Fruit fly (Drosophila melanogaster) whole organism, prepupa: ENCODE measurements around the gene Pgant8.

ENCODE experiments used
- CG11294 ChIP-seq: fragments of 200-800 bp; sonication (Bioruptor generic); IDR thresholded peaks from 2 replicates; pipeline ENCODE4 v1.3.6; 2022; ENCODE audit warnings: missing biosample characterization, missing genetic modification characterization
- CG15336 ChIP-seq: fragments of 200-800 bp; sonication (Bioruptor generic); IDR thresholded peaks from 2 replicates; pipeline ENCODE4 v1.3.6; 2022; ENCODE audit warnings: missing biosample characterization, missing genetic modification characterization
- CG1621 ChIP-seq: fragments of 200-800 bp; sonication (Bioruptor generic); optimal IDR thresholded peaks from 3 replicates; lab custom pipeline; 2018; ENCODE audit warnings: missing biosample characterization, mild to moderate bottlenecking, missing genetic modification characterization
- CG32006 ChIP-seq: fragments of 200-800 bp; sonication (Bioruptor generic); optimal IDR thresholded peaks from 3 replicates; lab custom pipeline; 2017; ENCODE audit warnings: missing biosample characterization, mild to moderate bottlenecking, missing genetic modification characterization
- CG4318 ChIP-seq: fragments of 200-800 bp; sonication (Bioruptor generic); optimal IDR thresholded peaks from 3 replicates; lab custom pipeline; 2017; ENCODE audit warnings: missing biosample characterization, mild to moderate bottlenecking, missing genetic modification characterization
- CG6163 ChIP-seq: fragments of 200-800 bp; sonication (Bioruptor generic); IDR thresholded peaks from 3 replicates; pipeline ENCODE4 v1.3.6; 2022; ENCODE audit warnings: missing biosample characterization, missing genetic modification characterization
- CG6276 ChIP-seq: fragments of 200-800 bp; sonication (Bioruptor generic); optimal IDR thresholded peaks from 2 replicates; lab custom pipeline; 2017; ENCODE audit warnings: missing biosample characterization, mild to moderate bottlenecking, missing genetic modification characterization
- CG6792 ChIP-seq: fragments of 200-800 bp; sonication (Bioruptor generic); optimal IDR thresholded peaks from 3 replicates; lab custom pipeline; 2016; ENCODE audit warnings: missing biosample characterization, missing genetic modification characterization
- CG6808 ChIP-seq: fragments of 200-800 bp; sonication (Bioruptor generic); optimal IDR thresholded peaks from 3 replicates; lab custom pipeline; 2017; ENCODE audit warnings: missing biosample characterization, missing genetic modification characterization, mild to moderate bottlenecking, moderate library complexity, missing genetic modification reagents
- CG7368 ChIP-seq: fragments of 200-800 bp; sonication (Bioruptor generic); optimal IDR thresholded peaks from 3 replicates; lab custom pipeline; 2016; ENCODE audit warnings: missing biosample characterization, missing genetic modification characterization
- CG8632 ChIP-seq: fragments of 200-800 bp; sonication (Bioruptor generic); optimal IDR thresholded peaks from 3 replicates; lab custom pipeline; 2016; ENCODE audit warnings: missing biosample characterization, missing genetic modification characterization
- Eip75B ChIP-seq: fragments of 200-800 bp; sonication (Bioruptor generic); optimal IDR thresholded peaks from 3 replicates; lab custom pipeline; 2016; ENCODE audit warnings: missing biosample characterization, missing genetic modification characterization
- Eip78C ChIP-seq: fragments of 200-800 bp; sonication (Bioruptor generic); peaks from one replicate; lab custom pipeline; 2016; ENCODE audit warnings: missing biosample characterization, missing genetic modification characterization
- Eip93F ChIP-seq: fragments of 200-800 bp; sonication (Bioruptor generic); optimal IDR thresholded peaks from 2 replicates; lab custom pipeline; 2016; ENCODE audit warnings: missing biosample characterization, mild to moderate bottlenecking, missing genetic modification characterization
- Ets96B ChIP-seq: fragments of 200-800 bp; optimal IDR thresholded peaks from 2 replicates; lab custom pipeline; 2019; ENCODE audit warnings: missing biosample characterization, mild to moderate bottlenecking, missing genetic modification characterization, moderate library complexity
- Hr39 ChIP-seq: fragments of 200-800 bp; sonication (Bioruptor generic); optimal IDR thresholded peaks from 2 replicates; lab custom pipeline; 2016; ENCODE audit warnings: missing biosample characterization, missing genetic modification characterization
- Lpt ChIP-seq: fragments of 200-800 bp; sonication (Bioruptor generic); optimal IDR thresholded peaks from 3 replicates; lab custom pipeline; 2016; ENCODE audit warnings: missing biosample characterization, missing genetic modification characterization
- Met ChIP-seq: fragments of 200-800 bp; sonication (Bioruptor generic); optimal IDR thresholded peaks from 3 replicates; lab custom pipeline; 2016; ENCODE audit warnings: missing biosample characterization, missing genetic modification characterization
- OdsH ChIP-seq: fragments of 200-800 bp; sonication (Bioruptor generic); optimal IDR thresholded peaks from 3 replicates; lab custom pipeline; 2016; ENCODE audit warnings: missing biosample characterization, missing genetic modification characterization
- Sox102F ChIP-seq: fragments of 200-800 bp; sonication (Bioruptor generic); optimal IDR thresholded peaks from 2 replicates; lab custom pipeline; 2016; ENCODE audit warnings: missing biosample characterization, mild to moderate bottlenecking, missing genetic modification characterization
- Sox14 ChIP-seq: fragments of 200-800 bp; sonication (Bioruptor generic); optimal IDR thresholded peaks from 3 replicates; lab custom pipeline; 2016; ENCODE audit warnings: missing biosample characterization, missing genetic modification characterization
- cyc ChIP-seq: fragments of 200-800 bp; sonication (Bioruptor generic); optimal IDR thresholded peaks from 3 replicates; lab custom pipeline; 2016; ENCODE audit warnings: missing biosample characterization, missing genetic modification characterization
- dac ChIP-seq: fragments of 200-800 bp; sonication (Bioruptor generic); optimal IDR thresholded peaks from 2 replicates; lab custom pipeline; 2017; ENCODE audit warnings: missing biosample characterization, mild to moderate bottlenecking, missing genetic modification characterization
- fkh ChIP-seq: fragments of 200-800 bp; sonication (Bioruptor generic); optimal IDR thresholded peaks from 3 replicates; lab custom pipeline; 2017; ENCODE audit warnings: missing biosample characterization, mild to moderate bottlenecking, missing genetic modification characterization, moderate library complexity
- lz ChIP-seq: fragments of 200-800 bp; sonication (Bioruptor generic); optimal IDR thresholded peaks from 3 replicates; lab custom pipeline; 2016; ENCODE audit warnings: missing biosample characterization, missing genetic modification characterization
- salr ChIP-seq, 2 experiments: fragments of 200-800 bp; sonication (Bioruptor generic); optimal IDR thresholded peaks; 3 replicates each; lab custom pipeline; 2016 to 2018; ENCODE audit warnings: missing biosample characterization in 2 of 2, missing genetic modification characterization in 2 of 2, mild to moderate bottlenecking in 1 of 2
- spab ChIP-seq: fragments of 200-800 bp; sonication (Bioruptor generic); optimal IDR thresholded peaks from 2 replicates; lab custom pipeline; 2017; ENCODE audit warnings: missing biosample characterization, mild to moderate bottlenecking, missing genetic modification characterization, missing genetic modification reagents

Gene Pgant8

dm6 chr3L:15710125-15710524 lies 26.5 kb downstream of the Pgant8 start:
- no peak for TF ChIP-seq dac (GFP tag; lab: Kevin White, UChicago)

DNA sequence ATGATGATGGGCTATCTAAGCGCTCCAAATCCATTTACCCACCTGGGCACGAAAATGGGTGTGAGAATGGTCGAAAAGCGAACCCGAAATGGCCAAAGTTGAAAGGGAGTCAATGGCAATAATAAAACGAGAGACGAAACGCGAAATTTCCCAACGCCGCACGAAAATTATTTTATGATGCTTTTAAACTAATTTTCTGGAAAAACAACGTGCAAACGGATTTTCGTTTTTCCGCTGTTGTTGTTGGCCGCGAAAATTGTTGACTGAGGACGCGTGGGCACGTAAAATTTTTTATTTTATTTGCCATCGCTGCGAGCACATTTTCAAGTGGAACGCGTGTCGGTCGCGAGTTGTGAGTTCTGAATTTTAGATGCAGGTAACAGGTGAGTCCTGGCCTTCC lies 27.5 kb downstream of the Pgant8 start:
- no peak for TF ChIP-seq CG6792 (GFP tag; lab: Kevin White, UChicago)
- no peak for TF ChIP-seq spab (GFP tag; lab: Kevin White, UChicago)

- TF ChIP-seq CG6163 (GFP tag; lab: Robert Waterston, UW) = no peak
- TF ChIP-seq Ets96B (tag; lab: Kevin White, UChicago) = no peak
Measured at dm6 chr3L:15712063-15712462, 28.4 kb downstream of the Pgant8 start.

dm6 chr3L:15713932-15714492 lies 30.3 kb downstream of the Pgant8 start:
- TF ChIP-seq fkh (GFP tag; lab: Kevin White, UChicago) (peak; percentile 93), CG4318 (GFP tag; lab: Kevin White, UChicago) (no peak)

DNA sequence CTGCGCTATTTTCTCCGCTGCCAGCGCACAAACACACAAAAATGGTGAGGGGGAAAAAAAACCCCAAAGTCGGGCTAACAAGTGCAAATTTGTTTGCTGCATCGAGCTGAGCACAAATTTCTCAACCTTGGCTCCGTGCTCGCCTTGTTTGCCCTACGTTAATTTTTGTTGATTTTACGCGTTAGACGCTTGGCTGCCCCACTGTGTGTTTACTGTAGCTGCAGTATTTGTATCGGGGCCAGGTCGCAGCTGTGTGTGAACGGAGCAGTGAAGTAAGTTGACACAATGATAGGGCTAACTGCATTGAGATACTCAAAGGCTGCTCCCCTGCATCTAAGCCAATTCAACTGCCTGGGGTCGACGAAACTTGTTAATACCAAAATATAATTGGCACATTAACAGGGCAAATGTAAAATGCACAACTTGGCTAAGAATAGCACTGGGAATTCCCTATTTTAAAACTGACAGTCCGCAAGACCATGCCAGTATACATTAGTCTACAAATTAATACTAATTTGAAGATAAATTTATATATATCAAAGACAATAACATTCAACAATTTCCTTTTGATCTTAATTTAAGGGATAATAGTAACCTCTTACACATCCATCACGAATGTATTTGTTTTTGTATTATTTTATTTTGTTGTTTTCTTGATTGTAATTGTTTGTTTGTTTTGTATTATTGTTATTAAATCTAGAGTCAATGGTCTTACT lies 32.3 kb downstream of the Pgant8 start, which contains the start of gene CG42571:
Gene CG42571 (plus strand): TSS at position 666 of the 716 bp plus-strand sequence.
- TF ChIP-seq CG6276 (GFP tag; lab: Kevin White, UChicago) = no peak
- peak; percentile 89 for TF ChIP-seq fkh (GFP tag; lab: Kevin White, UChicago)

dm6 chr3L:15717519-15717918 lies 33.8 kb downstream of the Pgant8 start, which contains the start of gene CG42570:
Gene CG42570, plus strand, starts transcription at chr3L:15717819.
- TF ChIP-seq Eip78C (no peak), CG4318 (GFP tag; lab: Kevin White, UChicago) (no peak), Eip75B (no peak), cyc (GFP tag; lab: Kevin White, UChicago) (no peak), CG1621 (tag; lab: Kevin White, UChicago) (no peak), CG32006 (GFP tag; lab: Kevin White, UChicago) (no peak), Lpt (GFP tag; lab: Kevin White, UChicago) (no peak), Hr39 (GFP tag; lab: Kevin White, UChicago) (no peak), CG7368 (GFP tag; lab: Kevin White, UChicago) (no peak), CG15336 (GFP tag; lab: Robert Waterston, UW) (no peak), Met (GFP tag; lab: Kevin White, UChicago) (no peak)

DNA sequence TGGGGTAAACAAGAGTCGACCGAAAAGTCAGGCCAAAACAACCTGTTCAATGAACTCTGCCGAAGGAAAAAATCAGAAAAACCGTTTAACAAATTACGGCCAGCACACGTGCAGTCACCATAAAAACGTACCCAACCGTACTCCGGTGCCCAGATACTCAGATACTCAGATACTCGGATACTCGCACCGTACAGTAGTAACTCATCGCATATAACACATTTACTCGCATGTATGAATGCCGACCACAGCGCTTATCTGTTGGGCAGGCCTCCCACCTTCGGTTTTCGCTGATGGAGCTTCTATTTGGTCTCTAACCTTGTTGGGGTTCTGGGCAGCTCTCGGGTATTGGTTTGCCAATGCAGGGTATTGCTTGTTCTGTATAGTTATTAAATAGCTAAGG lies 36.6 kb downstream of the Pgant8 start:
- TF ChIP-seq CG6808 (GFP tag; lab: Kevin White, UChicago) = no peak
- TF ChIP-seq Sox102F = no peak
- TF ChIP-seq Ets96B (tag; lab: Kevin White, UChicago) = no peak
- TF ChIP-seq salr (GFP tag; optimal IDR thresholded peaks at IDR 0.05; lab: Kevin White, UChicago) = no peak
- no peak for TF ChIP-seq CG11294
- TF ChIP-seq CG7368 (GFP tag; lab: Kevin White, UChicago) = no peak
- TF ChIP-seq CG15336 (GFP tag; lab: Robert Waterston, UW) = no peak
- no peak for TF ChIP-seq Eip93F (GFP tag; lab: Kevin White, UChicago)
- TF ChIP-seq Sox14 = no peak
- no peak for TF ChIP-seq CG8632 (GFP tag; lab: Kevin White, UChicago)
- TF ChIP-seq OdsH (GFP tag; lab: Kevin White, UChicago) = no peak
- no peak for TF ChIP-seq lz (GFP tag; lab: Kevin White, UChicago)
- TF ChIP-seq, all 60 proteins: peak for 0
